Fruit fly (Drosophila melanogaster): Measurements from ENCODE around the gene CG8032.
A peak's percentile ranks its signal among the peaks of the same experiment; 100 is the strongest.

The CG8032 gene

dm6 chr3R:8659200-8659897 lies 4.6 kb upstream of the CG8032 start (continued):
- peak; percentile 68 for TF ChIP-seq B-H2 (GFP tag; optimal IDR thresholded peaks at IDR 0.05)
- TF ChIP-seq HHEX (GFP tag; optimal IDR thresholded peaks at IDR 0.05), result peak; percentile 69
- TF ChIP-seq klu (GFP tag; IDR thresholded peaks at IDR 0.05), result no peak
- TF ChIP-seq da (GFP tag; optimal IDR thresholded peaks at IDR 0.05), result no peak
- TF ChIP-seq CG2875 (GFP tag; optimal IDR thresholded peaks at IDR 0.05), result peak; percentile 41
- peak; percentile 20 for TF ChIP-seq Ets97D (GFP tag; optimal IDR thresholded peaks at IDR 0.05)
- TF ChIP-seq CG10431 (GFP tag; optimal IDR thresholded peaks at IDR 0.05), result peak; percentile 66
- TF ChIP-seq Doc3 (GFP tag; IDR thresholded peaks at IDR 0.05; ENCODE audit: partially characterized antibody), result no peak
- TF ChIP-seq tgo (GFP tag; IDR thresholded peaks at IDR 0.05), result peak; percentile 53
- peak; percentile 57 for TF ChIP-seq CG6813 (GFP tag; optimal IDR thresholded peaks at IDR 0.05)
- peak; percentile 90 for TF ChIP-seq NFAT (GFP tag; IDR thresholded peaks at IDR 0.05)
- peak; percentile 28 for TF ChIP-seq chn (GFP tag; optimal IDR thresholded peaks at IDR 0.05)
- TF ChIP-seq CG6272 (GFP tag; IDR thresholded peaks at IDR 0.05), result no peak
- no peak for TF ChIP-seq Dll (GFP tag; IDR thresholded peaks at IDR 0.05; ENCODE audit: partially characterized antibody)
- peak; percentile 11 for TF ChIP-seq CG31388 (GFP tag; optimal IDR thresholded peaks at IDR 0.05)
- no peak for TF ChIP-seq D (optimal IDR thresholded peaks at IDR 0.05)
- TF ChIP-seq D (GFP tag; optimal IDR thresholded peaks at IDR 0.05), result peak; percentile 54
- TF ChIP-seq fd96Cb (tag; optimal IDR thresholded peaks at IDR 0.05), result peak; percentile 30
- peak; percentile 34; the same call in 1 of the 2 replicates for TF ChIP-seq wdn (GFP tag; IDR thresholded peaks at IDR 0.05)
- TF ChIP-seq Ada2b (GFP tag; IDR thresholded peaks at IDR 0.05), result peak; percentile 46; the same call in 1 of the 2 replicates
- no peak for TF ChIP-seq CG3065 (GFP tag; optimal IDR thresholded peaks at IDR 0.05)
- peak; percentile 47 for TF ChIP-seq CG4328 (GFP tag; optimal IDR thresholded peaks at IDR 0.05)
- TF ChIP-seq CG7963 (GFP tag; IDR thresholded peaks at IDR 0.05; ENCODE audit: partially characterized antibody), result no peak
- peak; percentile 53 for TF ChIP-seq sd (tag; optimal IDR thresholded peaks at IDR 0.05)
- peak; percentile 42 for TF ChIP-seq CG5245 (GFP tag; optimal IDR thresholded peaks at IDR 0.05)
- TF ChIP-seq repo (GFP tag; optimal IDR thresholded peaks at IDR 0.05), result peak; percentile 26
- peak; percentile 43 for TF ChIP-seq pfk (GFP tag; optimal IDR thresholded peaks at IDR 0.05)
- TF ChIP-seq CG17361 (GFP tag; IDR thresholded peaks at IDR 0.05), result peak; percentile 72; the same call in 1 of the 3 replicates
- TF ChIP-seq stwl (tag; optimal IDR thresholded peaks at IDR 0.05), result peak; percentile 34
- TF ChIP-seq Tbp (GFP tag; optimal IDR thresholded peaks at IDR 0.05), result no peak
- TF ChIP-seq Ets65A (GFP tag), result no peak
- no peak for TF ChIP-seq cad (GFP tag; optimal IDR thresholded peaks at IDR 0.05)
- TF ChIP-seq D19A (tag; optimal IDR thresholded peaks at IDR 0.05), result peak; percentile 66
- peak; percentile 40; the same call in 1 of the 2 replicates for TF ChIP-seq Nf-YA (GFP tag; IDR thresholded peaks at IDR 0.05)
- TF ChIP-seq tll (GFP tag; optimal IDR thresholded peaks at IDR 0.05), result no peak
- peak; percentile 26 for TF ChIP-seq jumu (GFP tag; optimal IDR thresholded peaks at IDR 0.05)
- no peak for TF ChIP-seq CG14965 (GFP tag; optimal IDR thresholded peaks at IDR 0.05; ENCODE audit: borderline replicate concordance)
- TF ChIP-seq salm (tag; optimal IDR thresholded peaks at IDR 0.05), result no peak
- peak; percentile 78 for TF ChIP-seq CG34376 (GFP tag; optimal IDR thresholded peaks at IDR 0.05)
- no peak for TF ChIP-seq dati (GFP tag; IDR thresholded peaks at IDR 0.05)
- peak; percentile 32 for TF ChIP-seq slou (GFP tag; optimal IDR thresholded peaks at IDR 0.05)
- TF ChIP-seq CG6689 (GFP tag; IDR thresholded peaks at IDR 0.05), result peak; percentile 69
- TF ChIP-seq trem (tag; optimal IDR thresholded peaks at IDR 0.05), result no peak
- no peak for TF ChIP-seq Gsc (GFP tag; IDR thresholded peaks at IDR 0.05)
- no peak for TF ChIP-seq vfl (GFP tag; optimal IDR thresholded peaks at IDR 0.05)
- TF ChIP-seq zf30C (GFP tag; optimal IDR thresholded peaks at IDR 0.05), result no peak
- TF ChIP-seq CG12071 (GFP tag; optimal IDR thresholded peaks at IDR 0.05), result no peak
- peak; percentile 33 for TF ChIP-seq CG15696 (tag; optimal IDR thresholded peaks at IDR 0.05)
- no peak for TF ChIP-seq Hr39 (optimal IDR thresholded peaks at IDR 0.05)
- TF ChIP-seq CG12659 (GFP tag; optimal IDR thresholded peaks at IDR 0.05), result peak; percentile 78
